Fruit fly (Drosophila melanogaster) whole organism, wandering third instar larva: ENCODE measurements around the gene Tmep.

Experiments used
- Abd-B ChIP-seq: fragments of >200 bp; optimal IDR thresholded peaks from 2 replicates; lab custom pipeline; 2017; ENCODE audit warnings: missing biosample characterization, missing genetic modification characterization
- CG32264 ChIP-seq: fragments of 200-800 bp; sonication (Bioruptor generic); optimal IDR thresholded peaks from 2 replicates; lab custom pipeline; 2016; ENCODE audit warnings: missing biosample characterization, missing genetic modification characterization
- CG9705 ChIP-seq: fragments of 200-800 bp; sonication (Bioruptor generic); optimal IDR thresholded peaks from 2 replicates; lab custom pipeline; 2018; ENCODE audit warnings: missing biosample characterization, mild to moderate bottlenecking, missing genetic modification characterization
- CrebA ChIP-seq: fragments of 200-800 bp; sonication (Bioruptor generic); optimal IDR thresholded peaks from 2 replicates; lab custom pipeline; 2016; ENCODE audit warnings: missing biosample characterization, mild to moderate bottlenecking, missing genetic modification characterization, borderline replicate concordance
- Dif ChIP-seq: fragments of 200-275, 200-300 bp; sonication (Bioruptor generic); optimal IDR thresholded peaks from 2 replicates; lab custom pipeline; 2018; ENCODE audit warnings: missing biosample characterization, missing genetic modification characterization; ENCODE audit not compliant: partially characterized antibody
- HLH106 ChIP-seq: fragments of 200-800 bp; optimal IDR thresholded peaks from 3 replicates; lab custom pipeline; 2019; ENCODE audit warnings: missing biosample characterization, mild to moderate bottlenecking, missing genetic modification characterization, moderate library complexity
- Hnf4 ChIP-seq: fragments of 200-800 bp; sonication (Bioruptor generic); optimal IDR thresholded peaks from 2 replicates; lab custom pipeline; 2016; ENCODE audit warnings: missing biosample characterization, mild to moderate bottlenecking, missing genetic modification characterization
- Hr78 ChIP-seq: fragments of >200 bp; optimal IDR thresholded peaks from 2 replicates; lab custom pipeline; 2017; ENCODE audit warnings: missing biosample characterization, missing genetic modification characterization
- Hr83 ChIP-seq: fragments of 200-300 bp; sonication (Bioruptor generic); optimal IDR thresholded peaks from 2 replicates; lab custom pipeline; 2016; ENCODE audit warnings: missing biosample characterization, mild to moderate bottlenecking, missing genetic modification characterization, moderate library complexity; ENCODE audit not compliant: poor library complexity, severe bottlenecking
- Jra ChIP-seq: sonication (Bioruptor generic); optimal IDR thresholded peaks from 2 replicates; lab custom pipeline; 2016; ENCODE audit warnings: missing biosample characterization, missing genetic modification characterization
- Mio ChIP-seq: sonication (Bioruptor generic); optimal IDR thresholded peaks from 2 replicates; lab custom pipeline; 2016; ENCODE audit warnings: missing biosample characterization, missing genetic modification characterization
- Myc ChIP-seq: fragments of >200 bp; optimal IDR thresholded peaks from 2 replicates; lab custom pipeline; 2017
- OdsH ChIP-seq: fragments of 200-800 bp; sonication (Bioruptor generic); optimal IDR thresholded peaks from 2 replicates; lab custom pipeline; 2016; ENCODE audit warnings: missing biosample characterization, mild to moderate bottlenecking, missing genetic modification characterization
- Rel ChIP-seq, 2 experiments: fragments of 200-800 bp; sonication (Bioruptor generic) in 1 of 2; optimal IDR thresholded peaks; 2 replicates in 1 of 2; 3 replicates in 1 of 2; lab custom pipeline; 2016 to 2019; ENCODE audit warnings: mild to moderate bottlenecking in 2 of 2, missing biosample characterization in 2 of 2, missing genetic modification characterization in 2 of 2, moderate library complexity in 1 of 2
- Sp1 ChIP-seq: fragments of 200-800 bp; sonication (Bioruptor generic); optimal IDR thresholded peaks from 3 replicates; lab custom pipeline; 2019; ENCODE audit warnings: missing biosample characterization, mild to moderate bottlenecking, missing genetic modification characterization, moderate library complexity
- Vsx2 ChIP-seq: fragments of 200-300, 225-300 bp; sonication (Bioruptor generic); optimal IDR thresholded peaks from 2 replicates; lab custom pipeline; 2018; ENCODE audit warnings: missing biosample characterization, missing genetic modification characterization; ENCODE audit not compliant: partially characterized antibody
- br ChIP-seq: fragments of 200-800 bp; sonication (Bioruptor generic); optimal IDR thresholded peaks from 2 replicates; lab custom pipeline; 2016; ENCODE audit warnings: missing biosample characterization, missing genetic modification characterization
- brk ChIP-seq: fragments of 200-800 bp; sonication (Bioruptor generic); optimal IDR thresholded peaks from 2 replicates; lab custom pipeline; 2016; ENCODE audit warnings: missing biosample characterization, mild to moderate bottlenecking, missing genetic modification characterization
- dmrt93B ChIP-seq: fragments of 200-800 bp; sonication (Bioruptor generic); optimal IDR thresholded peaks from 2 replicates; lab custom pipeline; 2018; ENCODE audit warnings: missing biosample characterization, mild to moderate bottlenecking, missing genetic modification characterization
- dsf ChIP-seq: sonication (Bioruptor generic); optimal IDR thresholded peaks from 2 replicates; lab custom pipeline; 2016; ENCODE audit warnings: missing biosample characterization, missing genetic modification characterization, borderline replicate concordance
- ey ChIP-seq: fragments of 200-800 bp; sonication (Bioruptor generic); optimal IDR thresholded peaks from 2 replicates; lab custom pipeline; 2016; ENCODE audit warnings: missing biosample characterization, missing genetic modification characterization
- foxo ChIP-seq, 2 experiments: fragments of 200-800 bp; sonication (Bioruptor generic); optimal IDR thresholded peaks; 2 replicates in 1 of 2; 3 replicates in 1 of 2; lab custom pipeline; 2016 to 2017; ENCODE audit warnings: missing biosample characterization in 2 of 2, missing genetic modification characterization in 2 of 2
- fru ChIP-seq: fragments of 200-800 bp; sonication (Bioruptor generic); optimal IDR thresholded peaks from 3 replicates; lab custom pipeline; 2016; ENCODE audit warnings: missing biosample characterization, mild to moderate bottlenecking, missing genetic modification characterization
- h ChIP-seq: fragments of 200-800 bp; sonication (Bioruptor generic); optimal IDR thresholded peaks from 3 replicates; lab custom pipeline; 2016; ENCODE audit warnings: missing biosample characterization, mild to moderate bottlenecking, missing genetic modification characterization
- psq ChIP-seq: fragments of 200-800 bp; sonication (Bioruptor generic); optimal IDR thresholded peaks from 3 replicates; lab custom pipeline; 2017; ENCODE audit warnings: missing biosample characterization, mild to moderate bottlenecking, missing genetic modification characterization, moderate library complexity
- rgr ChIP-seq: fragments of 200-800 bp; sonication (Bioruptor generic); optimal IDR thresholded peaks from 3 replicates; lab custom pipeline; 2016; ENCODE audit warnings: missing biosample characterization, mild to moderate bottlenecking, missing genetic modification characterization
- sage ChIP-seq: fragments of 200-800 bp; sonication (Bioruptor generic); optimal IDR thresholded peaks from 2 replicates; lab custom pipeline; 2016; ENCODE audit warnings: missing biosample characterization, mild to moderate bottlenecking, missing genetic modification characterization
- sv ChIP-seq: fragments of 200-800 bp; sonication (Bioruptor generic); optimal IDR thresholded peaks from 3 replicates; lab custom pipeline; 2016; ENCODE audit warnings: missing biosample characterization, missing genetic modification characterization
- tai ChIP-seq: sonication (Bioruptor generic); optimal IDR thresholded peaks from 2 replicates; lab custom pipeline; 2016; ENCODE audit warnings: missing biosample characterization, missing genetic modification characterization
- usp ChIP-seq: fragments of >200 bp; optimal IDR thresholded peaks from 2 replicates; lab custom pipeline; 2017; ENCODE audit warnings: missing biosample characterization, missing genetic modification characterization
- woc ChIP-seq: sonication (Bioruptor generic); optimal IDR thresholded peaks from 2 replicates; lab custom pipeline; 2016; ENCODE audit warnings: missing biosample characterization, mild to moderate bottlenecking, missing genetic modification characterization

Tmep gene

dm6 chr3L:1546349-1547116 lies 22.4 kb upstream of the Tmep start:
- peak; percentile 11 for TF ChIP-seq h (GFP tag; lab: Kevin White, UChicago)
- TF ChIP-seq Myc (lab: Kevin White, UChicago): no peak
- peak; percentile 35 for TF ChIP-seq Hnf4 (GFP tag; lab: Kevin White, UChicago)
- peak; percentile 31 for TF ChIP-seq fru (GFP tag; lab: Kevin White, UChicago)
- no peak for TF ChIP-seq Rel (GFP tag; optimal IDR thresholded peaks at IDR 0.05; lab: Kevin White, UChicago)
- TF ChIP-seq Rel (tag; optimal IDR thresholded peaks at IDR 0.05; lab: Kevin White, UChicago): peak; percentile 66
- peak; percentile 87 for TF ChIP-seq Vsx2 (GFP tag; lab: Kevin White, UChicago)
- TF ChIP-seq HLH106 (tag; lab: Kevin White, UChicago): peak; percentile 41
- no peak for TF ChIP-seq CG32264
- TF ChIP-seq Hr83: peak; percentile 68
- peak; percentile 4 for TF ChIP-seq rgr (GFP tag; lab: Kevin White, UChicago)
- peak; percentile 39 for TF ChIP-seq psq (GFP tag; lab: Kevin White, UChicago)
- no peak for TF ChIP-seq Abd-B (GFP tag; lab: Kevin White, UChicago)
- peak; percentile 49 for TF ChIP-seq OdsH
- TF ChIP-seq Jra (GFP tag; lab: Kevin White, UChicago): peak; percentile 70
- TF ChIP-seq foxo (GFP tag; optimal IDR thresholded peaks at IDR 0.05; lab: Kevin White, UChicago): peak in 1 of 2 experiments; percentile 36
- peak; percentile 17 for TF ChIP-seq Dif (GFP tag; lab: Kevin White, UChicago)

- TF ChIP-seq Rel (GFP tag; optimal IDR thresholded peaks at IDR 0.05; lab: Kevin White, UChicago) (no peak), Rel (tag; optimal IDR thresholded peaks at IDR 0.05; lab: Kevin White, UChicago) (peak; percentile 64), usp (no peak)
These were observed 21.9 kb upstream of the Tmep start for dm6 chr3L:1547117-1547507.

- TF ChIP-seq br: peak; percentile 82
- TF ChIP-seq psq (GFP tag; lab: Kevin White, UChicago): peak; percentile 56
- no peak for TF ChIP-seq CrebA (GFP tag; lab: Kevin White, UChicago)
- peak; percentile 80 for TF ChIP-seq ey
- TF ChIP-seq Jra (GFP tag; lab: Kevin White, UChicago): peak; percentile 66
- TF ChIP-seq sv (GFP tag; lab: Kevin White, UChicago): peak; percentile 6
- TF ChIP-seq Hnf4 (GFP tag; lab: Kevin White, UChicago): peak; percentile 72
- peak; percentile 22 for TF ChIP-seq CG9705
- TF ChIP-seq dmrt93B (GFP tag; lab: Kevin White, UChicago): peak; percentile 61
- peak; percentile 81 for TF ChIP-seq OdsH
- TF ChIP-seq Sp1 (GFP tag; lab: Kevin White, UChicago): peak; percentile 75
- peak; percentile 74 for TF ChIP-seq rgr (GFP tag; lab: Kevin White, UChicago)
- no peak for TF ChIP-seq Mio (GFP tag; lab: Kevin White, UChicago)
- peak; percentile 77 for TF ChIP-seq HLH106 (tag; lab: Kevin White, UChicago)
- no peak for TF ChIP-seq sage (GFP tag; lab: Kevin White, UChicago)
- no peak for TF ChIP-seq Hr83
- peak; percentile 92 for TF ChIP-seq fru (GFP tag; lab: Kevin White, UChicago)
- TF ChIP-seq foxo (GFP tag; optimal IDR thresholded peaks at IDR 0.05; lab: Kevin White, UChicago): peak; percentile 0 to 86
- TF ChIP-seq tai (GFP tag; lab: Kevin White, UChicago): no peak
- peak; percentile 80 for TF ChIP-seq h (GFP tag; lab: Kevin White, UChicago)
- TF ChIP-seq CG32264: peak; percentile 29
- TF ChIP-seq woc (GFP tag; lab: Kevin White, UChicago): peak; percentile 56
- no peak for TF ChIP-seq Rel (GFP tag; optimal IDR thresholded peaks at IDR 0.05; lab: Kevin White, UChicago)
- peak; percentile 51 for TF ChIP-seq Rel (tag; optimal IDR thresholded peaks at IDR 0.05; lab: Kevin White, UChicago)
- no peak for TF ChIP-seq dsf (GFP tag; lab: Kevin White, UChicago)
These were observed 20.5 kb upstream of the Tmep start for dm6 chr3L:1548345-1548970.

- peak; percentile 12 for TF ChIP-seq rgr (GFP tag; lab: Kevin White, UChicago)
- TF ChIP-seq brk: no peak
- TF ChIP-seq foxo (GFP tag; optimal IDR thresholded peaks at IDR 0.05; lab: Kevin White, UChicago): no peak
- no peak for TF ChIP-seq CrebA (GFP tag; lab: Kevin White, UChicago)
- no peak for TF ChIP-seq Hr78 (GFP tag; lab: Kevin White, UChicago)
- no peak for TF ChIP-seq Sp1 (GFP tag; lab: Kevin White, UChicago)
- no peak for TF ChIP-seq Rel (GFP tag; optimal IDR thresholded peaks at IDR 0.05; lab: Kevin White, UChicago)
- TF ChIP-seq Rel (tag; optimal IDR thresholded peaks at IDR 0.05; lab: Kevin White, UChicago): no peak
- peak; percentile 5 for TF ChIP-seq Hnf4 (GFP tag; lab: Kevin White, UChicago)
- peak; percentile 54 for TF ChIP-seq Hr83
- TF ChIP-seq, all 38 proteins: peak for 3
These were observed 19.8 kb upstream of the Tmep start for dm6 chr3L:1549148-1549547.
